Fruit fly (Drosophila melanogaster): Measurements from ENCODE around the gene Mitofilin.

- no peak for TF ChIP-seq CG8478 (optimal IDR thresholded peaks at IDR 0.05)
- TF ChIP-seq CTCF (optimal IDR thresholded peaks at IDR 0.05) = no peak
Measured at dm6 chr3R:22057083-22057482, 33.9 kb upstream of the Mitofilin start.
